Fruit fly (Drosophila melanogaster): ENCODE results near the gene shop.

The shop gene

DNA sequence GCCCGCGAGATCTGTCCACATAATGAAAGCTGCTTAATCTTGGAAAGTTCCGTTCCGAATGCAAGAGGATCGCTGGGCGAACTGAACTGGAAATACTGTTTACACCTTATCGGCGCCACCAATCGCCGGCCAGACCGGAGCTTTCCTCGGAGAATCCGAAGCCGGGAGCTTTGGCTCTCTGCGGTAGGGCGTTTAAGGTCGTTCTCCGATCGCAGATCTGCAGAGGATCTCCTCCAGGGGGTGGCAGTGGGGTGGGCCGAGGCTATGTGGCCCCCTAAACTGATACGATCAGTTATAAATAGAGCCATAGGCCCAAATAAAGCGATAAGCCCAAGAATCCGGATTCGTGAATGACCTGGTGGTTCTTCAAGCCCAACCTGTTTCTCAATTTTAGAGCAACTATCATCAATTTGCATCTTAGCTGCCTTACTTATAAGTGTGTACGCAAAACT lies 9.0 kb upstream of the shop start, which contains the start of gene CG7322:
Gene CG7322 (minus strand): TSS at position 402 of the 452 bp plus-strand sequence.
- TF ChIP-seq cic (GFP tag; optimal IDR thresholded peaks at IDR 0.05) (peak; percentile 54), CG7101 (tag; optimal IDR thresholded peaks at IDR 0.05) (no peak)

dm6 chrX:18849022-18849368 lies 629 bp upstream of the shop start:
- TF ChIP-seq CG11617 (GFP tag; optimal IDR thresholded peaks at IDR 0.05) (no peak), ovo (GFP tag; optimal IDR thresholded peaks at IDR 0.05) (no peak), cic (GFP tag; optimal IDR thresholded peaks at IDR 0.05) (no peak), Clk (GFP tag; optimal IDR thresholded peaks at IDR 0.05) (no peak), Hr96 (GFP tag; optimal IDR thresholded peaks at IDR 0.05) (no peak), Crg-1 (GFP tag; optimal IDR thresholded peaks at IDR 0.05) (no peak), CG1620 (GFP tag; optimal IDR thresholded peaks at IDR 0.05) (no peak), bab1 (GFP tag; optimal IDR thresholded peaks at IDR 0.05) (no peak), CG7101 (tag; optimal IDR thresholded peaks at IDR 0.05) (no peak), tj (GFP tag; optimal IDR thresholded peaks at IDR 0.05) (no peak), CG14711 (tag; optimal IDR thresholded peaks at IDR 0.05) (no peak), toe (GFP tag; optimal IDR thresholded peaks at IDR 0.05) (no peak), CG5204 (GFP tag; optimal IDR thresholded peaks at IDR 0.05) (no peak), CG33017 (tag; optimal IDR thresholded peaks at IDR 0.05) (no peak), pad (GFP tag; optimal IDR thresholded peaks at IDR 0.05) (no peak), Mnt (GFP tag; optimal IDR thresholded peaks at IDR 0.05) (no peak), cnc (optimal IDR thresholded peaks at IDR 0.05) (no peak), kay (GFP tag; ENCODE audit: borderline replicate concordance) (no peak)

- TF ChIP-seq CG7101 (tag; optimal IDR thresholded peaks at IDR 0.05) (peak; percentile 80), CG14711 (tag; optimal IDR thresholded peaks at IDR 0.05) (peak; percentile 96), cic (GFP tag; optimal IDR thresholded peaks at IDR 0.05) (no peak), kay (GFP tag; ENCODE audit: borderline replicate concordance) (no peak), tj (GFP tag; optimal IDR thresholded peaks at IDR 0.05) (peak; percentile 23), CG1620 (GFP tag; optimal IDR thresholded peaks at IDR 0.05) (peak; percentile 88), CG12768 (GFP tag; optimal IDR thresholded peaks at IDR 0.05) (no peak), pad (GFP tag; optimal IDR thresholded peaks at IDR 0.05) (peak; percentile 60), toe (GFP tag; optimal IDR thresholded peaks at IDR 0.05) (no peak), Mnt (GFP tag; optimal IDR thresholded peaks at IDR 0.05) (peak; percentile 70), bab1 (GFP tag; optimal IDR thresholded peaks at IDR 0.05) (peak; percentile 78), CG11617 (GFP tag; optimal IDR thresholded peaks at IDR 0.05) (peak; percentile 5), Clk (GFP tag; optimal IDR thresholded peaks at IDR 0.05) (no peak), ovo (GFP tag; optimal IDR thresholded peaks at IDR 0.05) (peak; percentile 77), CG5204 (GFP tag; optimal IDR thresholded peaks at IDR 0.05) (no peak), CG33017 (tag; optimal IDR thresholded peaks at IDR 0.05) (no peak), Hr96 (GFP tag; optimal IDR thresholded peaks at IDR 0.05) (peak; percentile 61), cnc (optimal IDR thresholded peaks at IDR 0.05) (no peak), Crg-1 (GFP tag; optimal IDR thresholded peaks at IDR 0.05) (peak; percentile 70), CG7045 (GFP tag; optimal IDR thresholded peaks at IDR 0.05) (no peak)
These were observed 4.9 kb downstream of the shop start, which contains the start of gene htk for dm6 chrX:18843229-18844033. TSS of gene htk (plus strand) at chrX:18843663.

dm6 chrX:18838929-18839576 lies 9.3 kb downstream of the shop start:
- no peak for TF ChIP-seq ovo (GFP tag; optimal IDR thresholded peaks at IDR 0.05)
- no peak for TF ChIP-seq CG11617 (GFP tag; optimal IDR thresholded peaks at IDR 0.05)
- TF ChIP-seq cic (GFP tag; optimal IDR thresholded peaks at IDR 0.05), result no peak
- no peak for TF ChIP-seq CG14711 (tag; optimal IDR thresholded peaks at IDR 0.05)

DNA sequence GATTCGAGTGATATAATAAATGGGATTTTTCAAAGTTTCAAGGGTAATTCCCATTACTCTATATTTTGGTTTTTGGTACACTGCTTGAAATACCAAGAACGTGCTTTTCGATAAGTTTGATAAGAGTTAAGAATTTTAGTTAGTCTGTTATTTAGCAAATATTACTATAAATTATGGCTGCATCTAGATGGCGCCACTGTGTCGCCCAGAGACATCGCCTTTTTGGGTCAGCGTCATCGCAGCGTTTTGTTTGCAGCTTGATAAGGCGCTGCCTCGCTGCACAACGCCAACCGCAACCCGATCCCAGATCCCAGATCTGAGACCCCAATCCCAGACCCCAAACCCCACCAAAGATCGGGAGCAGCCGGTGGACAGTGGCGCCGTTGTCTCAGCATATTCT lies 9.9 kb downstream of the shop start:
- TF ChIP-seq CG11617 (GFP tag; optimal IDR thresholded peaks at IDR 0.05) (no peak), CG14711 (tag; optimal IDR thresholded peaks at IDR 0.05) (no peak), ovo (GFP tag; optimal IDR thresholded peaks at IDR 0.05) (no peak), CG12768 (GFP tag; optimal IDR thresholded peaks at IDR 0.05) (no peak), toe (GFP tag; optimal IDR thresholded peaks at IDR 0.05) (no peak), bab1 (GFP tag; optimal IDR thresholded peaks at IDR 0.05) (no peak), cic (GFP tag; optimal IDR thresholded peaks at IDR 0.05) (no peak), CG5204 (GFP tag; optimal IDR thresholded peaks at IDR 0.05) (no peak), CG33017 (tag; optimal IDR thresholded peaks at IDR 0.05) (no peak), CG7101 (tag; optimal IDR thresholded peaks at IDR 0.05) (no peak), kay (GFP tag; ENCODE audit: borderline replicate concordance) (no peak), Crg-1 (GFP tag; optimal IDR thresholded peaks at IDR 0.05) (no peak)

- TF ChIP-seq Hr96 (GFP tag; optimal IDR thresholded peaks at IDR 0.05) (peak; percentile 36), CG11617 (GFP tag; optimal IDR thresholded peaks at IDR 0.05) (peak; percentile 46), CG33017 (tag; optimal IDR thresholded peaks at IDR 0.05) (no peak), Mnt (GFP tag; optimal IDR thresholded peaks at IDR 0.05) (peak; percentile 8), bab1 (GFP tag; optimal IDR thresholded peaks at IDR 0.05) (no peak), tj (GFP tag; optimal IDR thresholded peaks at IDR 0.05) (peak; percentile 30), CG14711 (tag; optimal IDR thresholded peaks at IDR 0.05) (no peak), CG7101 (tag; optimal IDR thresholded peaks at IDR 0.05) (peak; percentile 58), cnc (optimal IDR thresholded peaks at IDR 0.05) (no peak), kay (GFP tag; ENCODE audit: borderline replicate concordance) (peak; percentile 54), cic (GFP tag; optimal IDR thresholded peaks at IDR 0.05) (peak; percentile 59)
These were observed 11.3 kb downstream of the shop start for dm6 chrX:18837046-18837445.
